Fruit fly (Drosophila melanogaster) whole organism, adult: ENCODE data around the gene Ork1.

Experiments
- CG12768 ChIP-seq: fragments of 200-800 bp; sonication (Bioruptor generic); optimal IDR thresholded peaks from 2 replicates; lab custom pipeline; 2017; ENCODE audit warnings: missing biosample characterization, missing genetic modification characterization, mild to moderate bottlenecking, moderate library complexity, missing genetic modification reagents
- CG1620 ChIP-seq: fragments of 200-800 bp; sonication (Bioruptor generic); optimal IDR thresholded peaks from 2 replicates; lab custom pipeline; 2016; ENCODE audit warnings: missing biosample characterization, missing genetic modification characterization
- CG7101 ChIP-seq: fragments of 200-800 bp; sonication (Bioruptor generic); optimal IDR thresholded peaks from 2 replicates; lab custom pipeline; 2018; ENCODE audit warnings: missing biosample characterization, mild to moderate bottlenecking, missing genetic modification characterization, moderate library complexity
- Clk ChIP-seq: fragments of 200-800 bp; sonication (Bioruptor generic); optimal IDR thresholded peaks from 2 replicates; lab custom pipeline; 2017; ENCODE audit warnings: missing biosample characterization, missing genetic modification characterization
- Crg-1 ChIP-seq: fragments of 200-800 bp; sonication (Bioruptor generic); optimal IDR thresholded peaks from 2 replicates; lab custom pipeline; 2016; ENCODE audit warnings: missing biosample characterization, missing genetic modification characterization
- Mnt ChIP-seq: fragments of 200-800 bp; sonication (Bioruptor generic); optimal IDR thresholded peaks from 2 replicates; lab custom pipeline; 2016; ENCODE audit warnings: missing biosample characterization, mild to moderate bottlenecking, missing genetic modification characterization
- bab1 ChIP-seq: fragments of 200-800 bp; sonication (Bioruptor generic); optimal IDR thresholded peaks from 3 replicates; lab custom pipeline; 2019; ENCODE audit warnings: missing biosample characterization, mild to moderate bottlenecking, missing genetic modification characterization, moderate library complexity
- cic ChIP-seq: fragments of 200-800 bp; sonication (Bioruptor generic); optimal IDR thresholded peaks from 2 replicates; lab custom pipeline; 2017; ENCODE audit warnings: missing biosample characterization, mild to moderate bottlenecking, missing genetic modification characterization, moderate library complexity
- kay ChIP-seq: fragments of 200-800 bp; sonication (Bioruptor generic); peaks from one replicate; lab custom pipeline; 2016; ENCODE audit warnings: missing biosample characterization, missing genetic modification characterization, borderline replicate concordance
- ovo ChIP-seq: fragments of 200-800 bp; sonication (Bioruptor generic); optimal IDR thresholded peaks from 2 replicates; lab custom pipeline; 2016; ENCODE audit warnings: missing biosample characterization, missing genetic modification characterization
- tj ChIP-seq: fragments of 200-800 bp; sonication (Bioruptor generic); optimal IDR thresholded peaks from 3 replicates; lab custom pipeline; 2017; ENCODE audit warnings: missing biosample characterization, mild to moderate bottlenecking, missing genetic modification characterization, moderate library complexity
- toe ChIP-seq: fragments of 200-800 bp; sonication (Bioruptor generic); optimal IDR thresholded peaks from 2 replicates; lab custom pipeline; 2016; ENCODE audit warnings: missing biosample characterization, missing genetic modification characterization

DNA sequence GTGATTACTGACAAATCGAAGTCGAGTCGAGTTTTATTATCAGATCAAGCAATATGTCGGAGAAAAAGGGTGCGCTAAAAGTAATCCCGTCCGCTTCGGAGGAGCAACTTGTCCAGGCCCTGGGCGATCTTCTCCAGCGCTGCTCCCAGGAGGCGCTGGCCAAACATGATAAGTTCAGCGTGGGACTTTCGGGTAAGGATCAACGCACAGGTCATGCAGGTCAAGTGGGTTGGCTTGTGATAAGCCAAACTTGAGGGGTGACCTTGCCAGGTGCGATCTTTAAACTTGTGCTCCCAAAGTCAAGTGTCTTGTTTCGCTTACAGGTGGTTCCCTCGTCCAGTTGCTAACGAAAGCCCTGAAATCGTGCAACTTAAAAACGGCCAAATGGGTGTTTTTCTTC is 43.6 kb downstream of the Ork1 start:
- TF ChIP-seq kay (GFP tag; lab: Kevin White, UChicago) (no peak), Clk (no peak), ovo (GFP tag; lab: Kevin White, UChicago) (no peak), CG1620 (no peak), CG7101 (tag; lab: Kevin White, UChicago) (no peak), bab1 (GFP tag; lab: Kevin White, UChicago) (no peak), Mnt (no peak), toe (GFP tag; lab: Kevin White, UChicago) (no peak), cic (GFP tag; lab: Kevin White, UChicago) (no peak), Crg-1 (GFP tag; lab: Kevin White, UChicago) (no peak), CG12768 (no peak), tj (GFP tag; lab: Kevin White, UChicago) (no peak)
